Worm (Caenorhabditis elegans) whole organism, L2 larva: Measurements from ENCODE around the gene slc-25A29.

Source experiments
- R02D3.7 ChIP-seq: fragments of 150-350 bp; optimal IDR thresholded peaks from 2 replicates; lab custom pipeline; 2014; ENCODE audit warnings: missing biosample characterization, missing genetic modification characterization
- ZK546.5 ChIP-seq: sonication (generic microtip); optimal IDR thresholded peaks from 2 replicates; lab custom pipeline; 2017; ENCODE audit warnings: missing biosample characterization, missing genetic modification characterization
- lin-13 ChIP-seq: fragments of 150-350 bp; optimal IDR thresholded peaks from 2 replicates; lab custom pipeline; 2014; ENCODE audit warnings: missing biosample characterization, missing genetic modification reagents, missing genetic modification characterization
- ztf-1 ChIP-seq: fragments of 200-800 bp; sonication (Bioruptor generic); conservative IDR thresholded peaks from 2 replicates; pipeline ENCODE4 v1.3.6; 2022; ENCODE audit warnings: missing genetic modification characterization, missing compliant biosample characterization
- ztf-11 ChIP-seq: sonication (generic microtip); optimal IDR thresholded peaks from 2 replicates; lab custom pipeline; 2017; ENCODE audit warnings: missing biosample characterization, missing genetic modification characterization

ce11 chrV:14625662-14626061 is 32.3 kb downstream of the slc-25A29 start:
- TF ChIP-seq lin-13 (GFP tag; lab: Kevin White, UChicago) (no peak), R02D3.7 (no peak), ztf-1 (no peak), ZK546.5 (tag; lab: Kevin White, UChicago) (no peak), ztf-11 (tag; lab: Kevin White, UChicago) (no peak)
